Fruit fly (Drosophila melanogaster) whole organism: ENCODE measurements around the gene Zip89B.
A peak's percentile ranks its signal among the peaks of the same experiment; 100 is the strongest.

Experiments
- CG8478 ChIP-seq: fragments of >200 bp; optimal IDR thresholded peaks from 2 replicates; lab custom pipeline; 2018; ENCODE audit warnings: inconsistent platforms
- Dll ChIP-seq: fragments of >200 bp; optimal IDR thresholded peaks from 2 replicates; lab custom pipeline; 2017
- EcR ChIP-seq, 2 experiments: fragments of >200 bp; optimal IDR thresholded peaks; 2 replicates each; lab custom pipeline; 2017; ENCODE audit warnings: missing biosample characterization in 2 of 2, missing genetic modification characterization in 2 of 2, missing genetic modification reagents in 2 of 2
- pan ChIP-seq: fragments of >200 bp; optimal IDR thresholded peaks from 2 replicates; lab custom pipeline; 2017
- psq ChIP-seq: fragments of >200 bp; optimal IDR thresholded peaks from 2 replicates; lab custom pipeline; 2017
- usp ChIP-seq: fragments of >200 bp; optimal IDR thresholded peaks from 2 replicates; lab custom pipeline; 2017; ENCODE audit warnings: missing biosample characterization, missing genetic modification characterization, mixed read lengths

DNA sequence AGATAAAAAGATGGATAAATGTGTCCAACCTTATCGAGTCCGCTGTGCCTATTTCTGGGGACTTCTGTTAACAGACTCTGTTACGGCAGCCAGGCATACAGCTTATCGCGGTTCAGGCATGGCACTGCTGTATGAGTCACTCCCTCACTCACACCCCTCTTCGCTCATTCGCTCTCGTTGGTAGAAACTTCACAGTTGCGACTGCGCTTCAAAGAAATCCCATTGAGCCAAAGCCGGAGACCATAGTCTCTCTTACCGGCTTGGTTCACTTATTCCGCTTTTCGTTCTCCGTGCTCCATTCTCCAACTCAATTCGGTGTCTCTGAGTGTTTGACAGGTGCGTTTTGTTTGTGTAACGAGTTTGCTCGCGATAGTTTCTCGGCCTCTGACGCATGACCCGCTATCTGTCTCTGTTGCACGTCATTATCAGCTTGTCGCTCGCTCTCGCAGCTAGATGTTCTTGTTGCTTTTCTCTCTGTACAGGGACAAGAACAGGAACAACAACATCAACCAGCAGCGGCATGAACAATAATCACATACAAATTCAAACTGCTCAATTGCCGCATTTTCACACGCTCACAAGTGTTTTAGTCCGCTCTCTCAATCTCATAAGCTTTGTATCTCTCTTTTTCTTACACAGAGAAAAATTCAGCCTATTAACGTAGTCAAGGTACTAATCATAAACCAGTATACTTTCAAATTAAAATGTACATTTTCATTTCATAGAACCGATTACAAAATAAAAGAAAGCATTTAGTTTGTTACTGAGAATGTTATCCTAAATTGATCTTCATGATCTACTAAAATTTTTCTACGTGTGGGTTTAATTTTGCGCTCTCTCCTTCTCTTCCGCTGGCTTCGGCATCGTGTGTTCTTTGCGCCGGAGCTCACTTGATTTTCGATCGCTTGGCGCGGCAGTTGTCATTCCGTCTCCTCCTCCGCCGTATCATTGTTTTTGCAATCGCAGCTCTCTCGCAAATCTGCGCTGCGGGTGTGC lies 25.3 kb upstream of the Zip89B start:
- TF ChIP-seq usp (GFP tag; lab: Kevin White, UChicago), result no peak
- peak; percentile 56 for TF ChIP-seq pan (lab: Kevin White, UChicago)
- no peak for TF ChIP-seq Dll
- peak in 1 of 2 experiments; percentile 69 for TF ChIP-seq EcR (GFP tag; optimal IDR thresholded peaks at IDR 0.05; lab: Kevin White, UChicago)
- TF ChIP-seq psq, result no peak
- no peak for TF ChIP-seq CG8478
